Worm (Caenorhabditis elegans) whole organism, L1 larva: ENCODE results near the gene ddx-35.

ENCODE experiments used
- C04F5.9 ChIP-seq: sonication (generic microtip); optimal IDR thresholded peaks from 2 replicates; lab custom pipeline; 2016; ENCODE audit warnings: missing genetic modification characterization, missing compliant biosample characterization
- Y116A8C.19 ChIP-seq: sonication (generic microtip); optimal IDR thresholded peaks from 2 replicates; lab custom pipeline; 2016; ENCODE audit warnings: missing compliant biosample characterization, missing genetic modification characterization, borderline replicate concordance
- alr-1 ChIP-seq: fragments of 200-800 bp; sonication (Bioruptor generic); optimal IDR thresholded peaks from 2 replicates; lab custom pipeline; 2018; ENCODE audit warnings: borderline replicate concordance, mild to moderate bottlenecking, missing genetic modification characterization, missing compliant biosample characterization
- ama-1 ChIP-seq: fragments of 150-350 bp; optimal IDR thresholded peaks from 2 replicates; lab custom pipeline; 2014
- ceh-8 ChIP-seq: fragments of 200-800 bp; sonication (Bioruptor generic); optimal IDR thresholded peaks from 2 replicates; lab custom pipeline; 2018; ENCODE audit warnings: mild to moderate bottlenecking, missing genetic modification characterization, moderate library complexity, missing compliant biosample characterization
- ceh-82 ChIP-seq, 3 experiments: fragments of 150-350 bp in 1 of 3; sonication (generic microtip) in 2 of 3; optimal IDR thresholded peaks; 2 replicates each; lab custom pipeline; 2014 to 2017; ENCODE audit warnings: missing biosample characterization in 3 of 3, missing genetic modification characterization in 3 of 3
- ceh-88 ChIP-seq: fragments of 200-800 bp; sonication (Bioruptor generic); IDR thresholded peaks from 2 replicates; pipeline ENCODE4 v1.3.6; 2022; ENCODE audit warnings: missing genetic modification characterization, missing compliant biosample characterization
- ceh-90 ChIP-seq: sonication (generic microtip); optimal IDR thresholded peaks from 2 replicates; lab custom pipeline; 2016; ENCODE audit warnings: missing genetic modification characterization, missing compliant biosample characterization
- ces-1 ChIP-seq: fragments of 150-350 bp; optimal IDR thresholded peaks from 2 replicates; lab custom pipeline; 2014; ENCODE audit warnings: missing biosample characterization, missing genetic modification reagents, missing genetic modification characterization
- dsc-1 ChIP-seq: sonication (generic microtip); optimal IDR thresholded peaks from 2 replicates; lab custom pipeline; 2016; ENCODE audit warnings: mild to moderate bottlenecking, missing genetic modification characterization, missing compliant biosample characterization
- efl-1 ChIP-seq, 4 experiments: fragments of 150-350 bp; optimal IDR thresholded peaks in 3 of 4; peaks in 1 of 4; 1 replicate in 1 of 4; 2 replicates in 3 of 4; lab custom pipeline; 2014; ENCODE audit warnings: missing biosample characterization in 2 of 4, missing genetic modification characterization in 2 of 4, missing genetic modification reagents in 2 of 4
- efl-3 ChIP-seq: fragments of 200-800 bp; sonication (Bioruptor generic); optimal IDR thresholded peaks from 2 replicates; lab custom pipeline; 2018; ENCODE audit warnings: mild to moderate bottlenecking, missing genetic modification characterization, missing compliant biosample characterization
- elt-3 ChIP-seq, 6 experiments: fragments of 150-350 bp in 1 of 6; sonication (generic microtip); optimal IDR thresholded peaks; 2 replicates each; lab custom pipeline; 2017 to 2018; ENCODE audit warnings: missing biosample characterization in 6 of 6, missing genetic modification characterization in 6 of 6, inconsistent platforms in 1 of 6
- ets-5 ChIP-seq: fragments of 200-800 bp; sonication (Bioruptor generic); IDR thresholded peaks from 2 replicates; pipeline ENCODE4 v1.3.6; 2022; ENCODE audit warnings: missing genetic modification characterization, missing compliant biosample characterization
- fkh-4 ChIP-seq: sonication (generic microtip); optimal IDR thresholded peaks from 2 replicates; lab custom pipeline; 2016; ENCODE audit warnings: missing compliant biosample characterization, missing genetic modification characterization, borderline replicate concordance
- fos-1 ChIP-seq: fragments of 150-350 bp; optimal IDR thresholded peaks from 2 replicates; lab custom pipeline; 2014; ENCODE audit warnings: missing biosample characterization, missing genetic modification characterization
- hlh-17 ChIP-seq: fragments of 200-800 bp; sonication (Bioruptor generic); optimal IDR thresholded peaks from 2 replicates; lab custom pipeline; 2018; ENCODE audit warnings: missing genetic modification characterization, mild to moderate bottlenecking, missing compliant biosample characterization, moderate library complexity, borderline replicate concordance
- isw-1 ChIP-seq: fragments of 200-800 bp; sonication (Bioruptor generic); IDR thresholded peaks from 2 replicates; pipeline ENCODE4 v1.3.6; 2022; ENCODE audit warnings: missing genetic modification characterization, missing compliant biosample characterization
- jun-1 ChIP-seq: fragments of 150-350 bp; optimal IDR thresholded peaks from 2 replicates; lab custom pipeline; 2014; ENCODE audit warnings: missing biosample characterization, missing genetic modification reagents, missing genetic modification characterization
- lin-13 ChIP-seq: fragments of 150-350 bp; optimal IDR thresholded peaks from 2 replicates; lab custom pipeline; 2014; ENCODE audit warnings: missing biosample characterization, missing genetic modification reagents, missing genetic modification characterization
- lsy-2 ChIP-seq, 2 experiments: fragments of 150-350 bp; optimal IDR thresholded peaks; 2 replicates each; lab custom pipeline; 2014; ENCODE audit warnings: missing biosample characterization in 2 of 2, missing genetic modification characterization in 2 of 2
- mab-9 ChIP-seq: fragments of 200-800 bp; sonication (Bioruptor generic); IDR thresholded peaks from 2 replicates; pipeline ENCODE4 v1.3.6; 2022; ENCODE audit warnings: missing genetic modification reagents, missing genetic modification characterization, missing compliant biosample characterization
- mdl-1 ChIP-seq, 2 experiments: fragments of 150-350 bp; optimal IDR thresholded peaks; 2 replicates each; lab custom pipeline; 2014 to 2017; ENCODE audit warnings: missing biosample characterization in 2 of 2, missing genetic modification characterization in 2 of 2, inconsistent platforms in 1 of 2
- nhr-11 ChIP-seq: fragments of 150-350 bp; optimal IDR thresholded peaks from 2 replicates; lab custom pipeline; 2014; ENCODE audit warnings: missing biosample characterization, missing genetic modification characterization
- nhr-12 ChIP-seq: sonication (generic microtip); optimal IDR thresholded peaks from 2 replicates; lab custom pipeline; 2017; ENCODE audit warnings: missing biosample characterization, missing genetic modification characterization
- nhr-19 ChIP-seq: fragments of 200-800 bp; sonication (Bioruptor generic); conservative IDR thresholded peaks from 2 replicates; pipeline ENCODE4 v1.3.6; 2022; ENCODE audit warnings: missing genetic modification characterization, missing compliant biosample characterization
- nhr-20 ChIP-seq: sonication (generic microtip); optimal IDR thresholded peaks from 2 replicates; lab custom pipeline; 2016; ENCODE audit warnings: mild to moderate bottlenecking, missing genetic modification characterization, missing compliant biosample characterization
- nhr-237 ChIP-seq: fragments of 150-350 bp; optimal IDR thresholded peaks from 2 replicates; lab custom pipeline; 2014; ENCODE audit warnings: missing biosample characterization, missing genetic modification characterization
- nhr-84 ChIP-seq: sonication (generic microtip); optimal IDR thresholded peaks from 2 replicates; lab custom pipeline; 2017; ENCODE audit warnings: missing biosample characterization, missing genetic modification characterization
- nhr-85 ChIP-seq: sonication (generic microtip); peaks from one replicate; lab custom pipeline; 2016; ENCODE audit warnings: missing genetic modification characterization, inconsistent platforms, missing compliant biosample characterization
- pag-3 ChIP-seq: sonication (generic microtip); optimal IDR thresholded peaks from 2 replicates; lab custom pipeline; 2017; ENCODE audit warnings: missing genetic modification characterization, mild to moderate bottlenecking, missing compliant biosample characterization, antibody characterized with exemption, borderline replicate concordance; ENCODE audit not compliant: insufficient read depth
- pax-3 ChIP-seq: fragments of 200-800 bp; sonication (Bioruptor generic); optimal IDR thresholded peaks from 2 replicates; lab custom pipeline; 2018; ENCODE audit warnings: mild to moderate bottlenecking, missing genetic modification characterization, moderate library complexity, missing compliant biosample characterization
- rnt-1 ChIP-seq: sonication (generic microtip); optimal IDR thresholded peaks from 2 replicates; lab custom pipeline; 2016; ENCODE audit warnings: mild to moderate bottlenecking, missing genetic modification characterization, moderate library complexity, missing compliant biosample characterization
- snpc-4 ChIP-seq: fragments of 150-350 bp; optimal IDR thresholded peaks from 2 replicates; lab custom pipeline; 2014; ENCODE audit warnings: missing biosample characterization, missing genetic modification characterization
- swsn-7 ChIP-seq: sonication (generic microtip); optimal IDR thresholded peaks from 2 replicates; lab custom pipeline; 2016; ENCODE audit warnings: missing genetic modification characterization, missing compliant biosample characterization
- tbx-2 ChIP-seq: sonication (generic microtip); optimal IDR thresholded peaks from 2 replicates; lab custom pipeline; 2016; ENCODE audit warnings: missing genetic modification characterization, missing compliant biosample characterization
- unc-98 ChIP-seq: fragments of 200-800 bp; sonication (Bioruptor generic); IDR thresholded peaks from 2 replicates; pipeline ENCODE4 v1.3.6; 2022; ENCODE audit warnings: missing genetic modification characterization, missing compliant biosample characterization
- zag-1 ChIP-seq: fragments of 150-350 bp; optimal IDR thresholded peaks from 2 replicates; lab custom pipeline; 2014; ENCODE audit warnings: missing biosample characterization, missing genetic modification characterization
- zip-4 ChIP-seq: fragments of 200-800 bp; sonication (Bioruptor generic); optimal IDR thresholded peaks from 2 replicates; lab custom pipeline; 2018; ENCODE audit warnings: mild to moderate bottlenecking, missing genetic modification characterization, moderate library complexity, missing compliant biosample characterization
- ztf-4 ChIP-seq: fragments of 150-350 bp; optimal IDR thresholded peaks from 2 replicates; lab custom pipeline; 2014; ENCODE audit warnings: missing biosample characterization, missing genetic modification characterization

ddx-35 gene

ce11 chrIII:1578566-1578965 is 24.3 kb upstream of the ddx-35 start:
- TF ChIP-seq pag-3 (tag; lab: Kevin White, UChicago) (no peak), efl-1 (optimal IDR thresholded peaks at IDR 0.05; lab: Kevin White, UChicago) (no peak), efl-1 (GFP tag; optimal IDR thresholded peaks at IDR 0.05 in 1 of 2; lab: Kevin White, UChicago) (peak in 1 of 2 experiments; percentile 10), alr-1 (tag; lab: Kevin White, UChicago) (no peak), snpc-4 (tag; lab: Kevin White, UChicago) (no peak)
- TF ChIP-seq, all 84 proteins: peak for 1

- TF ChIP-seq jun-1 (tag; lab: Kevin White, UChicago), result no peak
- TF ChIP-seq nhr-85 (tag; lab: Kevin White, UChicago), result peak; percentile 13
- TF ChIP-seq, all 84 proteins: peak for 1
Measured at ce11 chrIII:1576451-1576850, 22.2 kb upstream of the ddx-35 start, which contains the start of gene Y22D7AL.7. Gene Y22D7AL.7 (plus strand): TSS chrIII:1576751.

- TF ChIP-seq elt-3 (tag; optimal IDR thresholded peaks at IDR 0.05; lab: Kevin White, UChicago), result no peak
- no peak for TF ChIP-seq fkh-4 (tag; lab: Kevin White, UChicago)
- TF ChIP-seq tbx-2 (tag; lab: Kevin White, UChicago), result no peak
- TF ChIP-seq isw-1, result no peak
- no peak for TF ChIP-seq ceh-88
- TF ChIP-seq C04F5.9, result no peak
- no peak for TF ChIP-seq ces-1 (GFP tag; lab: Kevin White, UChicago)
- no peak for TF ChIP-seq fos-1 (tag; lab: Kevin White, UChicago)
- TF ChIP-seq rnt-1 (tag; lab: Kevin White, UChicago), result no peak
- no peak for TF ChIP-seq ceh-8 (GFP tag; lab: Kevin White, UChicago)
- TF ChIP-seq nhr-19 (GFP tag; lab: Robert Waterston, UW), result no peak
- TF ChIP-seq pax-3 (tag; lab: Kevin White, UChicago), result no peak
- TF ChIP-seq zip-4, result no peak
- TF ChIP-seq, all 84 proteins: peak for 0
Measured at ce11 chrIII:1575651-1576050, 21.4 kb upstream of the ddx-35 start.

ce11 chrIII:1570006-1570405 is 15.8 kb upstream of the ddx-35 start, which contains the start of gene rep-1:
Gene rep-1 (plus strand): TSS chrIII:1570306.
- no peak for TF ChIP-seq hlh-17 (GFP tag; lab: Kevin White, UChicago)

- peak; percentile 59 for TF ChIP-seq nhr-85 (tag; lab: Kevin White, UChicago)
- TF ChIP-seq Y116A8C.19 (tag; lab: Kevin White, UChicago), result no peak
- no peak for TF ChIP-seq alr-1 (tag; lab: Kevin White, UChicago)
- TF ChIP-seq isw-1, result peak; percentile 57
- TF ChIP-seq ceh-90 (tag; lab: Kevin White, UChicago), result peak; percentile 24
- TF ChIP-seq nhr-237, result no peak
- 0 out of 2 replicates have a peak, but pooled peaks have one; percentile 12 for TF ChIP-seq mab-9 (GFP tag; lab: Robert Waterston, UW)
- no peak for TF ChIP-seq ztf-4 (tag; lab: Kevin White, UChicago)
- no peak for TF ChIP-seq nhr-11 (tag; lab: Kevin White, UChicago)
- peak; percentile 59 for TF ChIP-seq ceh-8 (GFP tag; lab: Kevin White, UChicago)
- TF ChIP-seq lsy-2 (tag; optimal IDR thresholded peaks at IDR 0.05; lab: Kevin White, UChicago), result peak; percentile 80 to 90
- no peak for TF ChIP-seq efl-3 (GFP tag; lab: Kevin White, UChicago)
- peak; percentile 52 to 82 (median 63) for TF ChIP-seq ceh-82 (tag; optimal IDR thresholded peaks at IDR 0.05; lab: Kevin White, UChicago)
- no peak for TF ChIP-seq unc-98 (GFP tag; lab: Robert Waterston, UW)
- TF ChIP-seq fos-1 (tag; lab: Kevin White, UChicago), result no peak
- TF ChIP-seq nhr-84 (tag; lab: Kevin White, UChicago), result no peak
- TF ChIP-seq efl-1 (optimal IDR thresholded peaks at IDR 0.05; lab: Kevin White, UChicago), result peak; percentile 55 to 80
- peak; percentile 74 to 97 for TF ChIP-seq efl-1 (GFP tag; optimal IDR thresholded peaks at IDR 0.05 in 1 of 2; lab: Kevin White, UChicago)
- TF ChIP-seq ama-1 (lab: Kevin White, UChicago), result no peak
- peak; percentile 49 for TF ChIP-seq C04F5.9
- no peak for TF ChIP-seq nhr-12 (tag; lab: Kevin White, UChicago)
- peak; percentile 38 for TF ChIP-seq fkh-4 (tag; lab: Kevin White, UChicago)
- peak; percentile 73 for TF ChIP-seq nhr-19 (GFP tag; lab: Robert Waterston, UW)
- no peak for TF ChIP-seq mdl-1 (tag; optimal IDR thresholded peaks at IDR 0.05; lab: Kevin White, UChicago)
- peak; percentile 20 for TF ChIP-seq lin-13 (GFP tag; lab: Kevin White, UChicago)
- no peak for TF ChIP-seq zag-1
- peak; percentile 79 for TF ChIP-seq swsn-7 (tag; lab: Kevin White, UChicago)
- peak; percentile 69 for TF ChIP-seq nhr-20 (tag; lab: Kevin White, UChicago)
- TF ChIP-seq ets-5, result no peak
- TF ChIP-seq tbx-2 (tag; lab: Kevin White, UChicago), result peak; percentile 74
- TF ChIP-seq dsc-1 (tag; lab: Kevin White, UChicago), result peak; percentile 81
Measured at ce11 chrIII:1558441-1559159, 4.4 kb upstream of the ddx-35 start, which contains the start of the genes eelo-1 and Y67D2.2. Gene eelo-1 (minus strand): TSS chrIII:1558529. Gene Y67D2.2 (plus strand): TSS chrIII:1558800.
